Fruit fly (Drosophila melanogaster) whole organism, wandering third instar larva: ENCODE data around the gene CG43254.

Source experiments
- Abd-B ChIP-seq: fragments of >200 bp; optimal IDR thresholded peaks from 2 replicates; lab custom pipeline; 2017; ENCODE audit warnings: missing biosample characterization, missing genetic modification characterization
- HLH106 ChIP-seq: fragments of 200-800 bp; optimal IDR thresholded peaks from 3 replicates; lab custom pipeline; 2019; ENCODE audit warnings: missing biosample characterization, mild to moderate bottlenecking, missing genetic modification characterization, moderate library complexity
- Jra ChIP-seq: sonication (Bioruptor generic); optimal IDR thresholded peaks from 2 replicates; lab custom pipeline; 2016; ENCODE audit warnings: missing biosample characterization, missing genetic modification characterization
- Mio ChIP-seq: sonication (Bioruptor generic); optimal IDR thresholded peaks from 2 replicates; lab custom pipeline; 2016; ENCODE audit warnings: missing biosample characterization, missing genetic modification characterization
- N ChIP-seq: fragments of >200 bp; optimal IDR thresholded peaks from 2 replicates; lab custom pipeline; 2018; ENCODE audit warnings: missing biosample characterization, missing external identifiers, missing genetic modification characterization
- Rel ChIP-seq, 2 experiments: fragments of 200-800 bp; sonication (Bioruptor generic) in 1 of 2; optimal IDR thresholded peaks; 2 replicates in 1 of 2; 3 replicates in 1 of 2; lab custom pipeline; 2016 to 2019; ENCODE audit warnings: mild to moderate bottlenecking in 2 of 2, missing biosample characterization in 2 of 2, missing genetic modification characterization in 2 of 2, moderate library complexity in 1 of 2
- br ChIP-seq: fragments of 200-800 bp; sonication (Bioruptor generic); optimal IDR thresholded peaks from 2 replicates; lab custom pipeline; 2016; ENCODE audit warnings: missing biosample characterization, missing genetic modification characterization
- dsf ChIP-seq: sonication (Bioruptor generic); optimal IDR thresholded peaks from 2 replicates; lab custom pipeline; 2016; ENCODE audit warnings: missing biosample characterization, missing genetic modification characterization, borderline replicate concordance
- fru ChIP-seq: fragments of 200-800 bp; sonication (Bioruptor generic); optimal IDR thresholded peaks from 3 replicates; lab custom pipeline; 2016; ENCODE audit warnings: missing biosample characterization, mild to moderate bottlenecking, missing genetic modification characterization
- jim ChIP-seq: fragments of 175-275, 200-325 bp; sonication (Bioruptor generic); optimal IDR thresholded peaks from 2 replicates; lab custom pipeline; 2016; ENCODE audit warnings: missing biosample characterization, mild to moderate bottlenecking, missing genetic modification characterization
- rgr ChIP-seq: fragments of 200-800 bp; sonication (Bioruptor generic); optimal IDR thresholded peaks from 3 replicates; lab custom pipeline; 2016; ENCODE audit warnings: missing biosample characterization, mild to moderate bottlenecking, missing genetic modification characterization
- sage ChIP-seq: fragments of 200-800 bp; sonication (Bioruptor generic); optimal IDR thresholded peaks from 2 replicates; lab custom pipeline; 2016; ENCODE audit warnings: missing biosample characterization, mild to moderate bottlenecking, missing genetic modification characterization
- woc ChIP-seq: sonication (Bioruptor generic); optimal IDR thresholded peaks from 2 replicates; lab custom pipeline; 2016; ENCODE audit warnings: missing biosample characterization, mild to moderate bottlenecking, missing genetic modification characterization

CG43254 gene

dm6 chr3R:7722117-7722516 is 17.2 kb downstream of the CG43254 start, which contains the start of gene CG2616:
Gene CG2616, plus strand, starts transcription at chr3R:7722417.
- TF ChIP-seq Abd-B (no peak), jim (GFP tag; lab: Kevin White, UChicago) (no peak), Mio (GFP tag; lab: Kevin White, UChicago) (no peak), dsf (GFP tag; lab: Kevin White, UChicago) (no peak), N (GFP tag; lab: Kevin White, UChicago) (no peak), rgr (no peak), fru (GFP tag; lab: Kevin White, UChicago) (no peak), sage (GFP tag; lab: Kevin White, UChicago) (no peak), woc (GFP tag; lab: Kevin White, UChicago) (no peak), br (GFP tag; lab: Kevin White, UChicago) (no peak)

dm6 chr3R:7719990-7720389 is 19.4 kb downstream of the CG43254 start:
- TF ChIP-seq HLH106 (tag; lab: Kevin White, UChicago) (no peak), Jra (GFP tag; lab: Kevin White, UChicago) (no peak), Rel (GFP tag; optimal IDR thresholded peaks at IDR 0.05; lab: Kevin White, UChicago) (no peak), Rel (tag; optimal IDR thresholded peaks at IDR 0.05; lab: Kevin White, UChicago) (no peak)
- TF ChIP-seq, all 38 proteins: peak for 0
